Worm (Caenorhabditis elegans) whole organism, L1 larva: ENCODE results near the gene F01D5.10.
A peak's percentile ranks its signal among the peaks of the same experiment; 100 is the strongest.

Experiments used
- C04F5.9 ChIP-seq: sonication (generic microtip); optimal IDR thresholded peaks from 2 replicates; lab custom pipeline; 2016; ENCODE audit warnings: missing genetic modification characterization, missing compliant biosample characterization
- C16A3.4 ChIP-seq: fragments of 150-350 bp; optimal IDR thresholded peaks from 2 replicates; lab custom pipeline; 2014; ENCODE audit warnings: missing biosample characterization, missing genetic modification characterization
- C34B4.2 ChIP-seq: sonication (generic microtip); optimal IDR thresholded peaks from 2 replicates; lab custom pipeline; 2017; ENCODE audit warnings: mild to moderate bottlenecking, missing genetic modification characterization, missing compliant biosample characterization
- Y116A8C.19 ChIP-seq: sonication (generic microtip); optimal IDR thresholded peaks from 2 replicates; lab custom pipeline; 2016; ENCODE audit warnings: missing compliant biosample characterization, missing genetic modification characterization, borderline replicate concordance
- aha-1 ChIP-seq: fragments of 150-350 bp; optimal IDR thresholded peaks from 2 replicates; lab custom pipeline; 2014; ENCODE audit warnings: missing biosample characterization, missing genetic modification characterization
- alr-1 ChIP-seq: fragments of 200-800 bp; sonication (Bioruptor generic); optimal IDR thresholded peaks from 2 replicates; lab custom pipeline; 2018; ENCODE audit warnings: borderline replicate concordance, mild to moderate bottlenecking, missing genetic modification characterization, missing compliant biosample characterization
- aly-2 ChIP-seq: fragments of 150-350 bp; optimal IDR thresholded peaks from 2 replicates; lab custom pipeline; 2014; ENCODE audit warnings: missing biosample characterization, missing genetic modification characterization
- blmp-1 ChIP-seq: fragments of 150-350 bp; optimal IDR thresholded peaks from 2 replicates; lab custom pipeline; 2014; ENCODE audit warnings: missing biosample characterization, missing genetic modification characterization
- ceh-8 ChIP-seq: fragments of 200-800 bp; sonication (Bioruptor generic); optimal IDR thresholded peaks from 2 replicates; lab custom pipeline; 2018; ENCODE audit warnings: mild to moderate bottlenecking, missing genetic modification characterization, moderate library complexity, missing compliant biosample characterization
- ceh-90 ChIP-seq: sonication (generic microtip); optimal IDR thresholded peaks from 2 replicates; lab custom pipeline; 2016; ENCODE audit warnings: missing genetic modification characterization, missing compliant biosample characterization
- ces-1 ChIP-seq: fragments of 150-350 bp; optimal IDR thresholded peaks from 2 replicates; lab custom pipeline; 2014; ENCODE audit warnings: missing biosample characterization, missing genetic modification reagents, missing genetic modification characterization
- dsc-1 ChIP-seq: sonication (generic microtip); optimal IDR thresholded peaks from 2 replicates; lab custom pipeline; 2016; ENCODE audit warnings: mild to moderate bottlenecking, missing genetic modification characterization, missing compliant biosample characterization
- efl-1 ChIP-seq, 4 experiments: fragments of 150-350 bp; optimal IDR thresholded peaks in 3 of 4; peaks in 1 of 4; 1 replicate in 1 of 4; 2 replicates in 3 of 4; lab custom pipeline; 2014; ENCODE audit warnings: missing biosample characterization in 2 of 4, missing genetic modification characterization in 2 of 4, missing genetic modification reagents in 2 of 4
- efl-3 ChIP-seq: fragments of 200-800 bp; sonication (Bioruptor generic); optimal IDR thresholded peaks from 2 replicates; lab custom pipeline; 2018; ENCODE audit warnings: mild to moderate bottlenecking, missing genetic modification characterization, missing compliant biosample characterization
- egl-13 ChIP-seq: sonication (generic microtip); optimal IDR thresholded peaks from 2 replicates; lab custom pipeline; 2016; ENCODE audit warnings: missing genotype, missing genetic modification reagents, missing genetic modification characterization, missing compliant biosample characterization
- egl-27 ChIP-seq, 2 experiments: fragments of 150-350 bp in 1 of 2; sonication (generic microtip); optimal IDR thresholded peaks; 3 replicates each; lab custom pipeline; 2017 to 2018; ENCODE audit warnings: missing biosample characterization in 2 of 2, missing genetic modification characterization in 2 of 2, missing genetic modification reagents in 2 of 2
- elt-2 ChIP-seq: sonication (generic microtip); optimal IDR thresholded peaks from 2 replicates; lab custom pipeline; 2016; ENCODE audit warnings: missing genetic modification characterization, mild to moderate bottlenecking, inconsistent platforms, missing compliant biosample characterization, missing genetic modification reagents
- ets-5 ChIP-seq: fragments of 200-800 bp; sonication (Bioruptor generic); IDR thresholded peaks from 2 replicates; pipeline ENCODE4 v1.3.6; 2022; ENCODE audit warnings: missing genetic modification characterization, missing compliant biosample characterization
- fkh-4 ChIP-seq: sonication (generic microtip); optimal IDR thresholded peaks from 2 replicates; lab custom pipeline; 2016; ENCODE audit warnings: missing compliant biosample characterization, missing genetic modification characterization, borderline replicate concordance
- fkh-8 ChIP-seq: sonication (generic microtip); optimal IDR thresholded peaks from 2 replicates; lab custom pipeline; 2016; ENCODE audit warnings: mild to moderate bottlenecking, missing genetic modification characterization, missing compliant biosample characterization
- fos-1 ChIP-seq: fragments of 150-350 bp; optimal IDR thresholded peaks from 2 replicates; lab custom pipeline; 2014; ENCODE audit warnings: missing biosample characterization, missing genetic modification characterization
- grh-1 ChIP-seq: fragments of 200-800 bp; sonication (Bioruptor generic); IDR thresholded peaks from 2 replicates; pipeline ENCODE4 v1.3.6; 2022; ENCODE audit warnings: missing genetic modification reagents, missing genetic modification characterization, missing compliant biosample characterization
- hlh-17 ChIP-seq: fragments of 200-800 bp; sonication (Bioruptor generic); optimal IDR thresholded peaks from 2 replicates; lab custom pipeline; 2018; ENCODE audit warnings: missing genetic modification characterization, mild to moderate bottlenecking, missing compliant biosample characterization, moderate library complexity, borderline replicate concordance
- isw-1 ChIP-seq: fragments of 200-800 bp; sonication (Bioruptor generic); IDR thresholded peaks from 2 replicates; pipeline ENCODE4 v1.3.6; 2022; ENCODE audit warnings: missing genetic modification characterization, missing compliant biosample characterization
- lin-15B ChIP-seq: fragments of 150-350 bp; sonication (generic microtip); optimal IDR thresholded peaks from 3 replicates; lab custom pipeline; 2014; ENCODE audit warnings: missing biosample characterization, missing genetic modification characterization
- lin-35 ChIP-seq, 2 experiments: fragments of 150-350 bp; optimal IDR thresholded peaks; 2 replicates each; lab custom pipeline; 2014; ENCODE audit warnings: missing biosample characterization in 2 of 2, missing genetic modification characterization in 2 of 2, missing genetic modification reagents in 2 of 2
- lsy-2 ChIP-seq, 2 experiments: fragments of 150-350 bp; optimal IDR thresholded peaks; 2 replicates each; lab custom pipeline; 2014; ENCODE audit warnings: missing biosample characterization in 2 of 2, missing genetic modification characterization in 2 of 2
- mdl-1 ChIP-seq, 2 experiments: fragments of 150-350 bp; optimal IDR thresholded peaks; 2 replicates each; lab custom pipeline; 2014 to 2017; ENCODE audit warnings: missing biosample characterization in 2 of 2, missing genetic modification characterization in 2 of 2, inconsistent platforms in 1 of 2
- mep-1 ChIP-seq: fragments of 150-350 bp; optimal IDR thresholded peaks from 2 replicates; lab custom pipeline; 2014; ENCODE audit warnings: missing biosample characterization, missing genetic modification characterization
- nhr-11 ChIP-seq: fragments of 150-350 bp; optimal IDR thresholded peaks from 2 replicates; lab custom pipeline; 2014; ENCODE audit warnings: missing biosample characterization, missing genetic modification characterization
- nhr-20 ChIP-seq: sonication (generic microtip); optimal IDR thresholded peaks from 2 replicates; lab custom pipeline; 2016; ENCODE audit warnings: mild to moderate bottlenecking, missing genetic modification characterization, missing compliant biosample characterization
- nhr-28 ChIP-seq: fragments of 150-350 bp; optimal IDR thresholded peaks from 2 replicates; lab custom pipeline; 2014; ENCODE audit warnings: missing biosample characterization, missing genetic modification characterization
- nhr-47 ChIP-seq: sonication (generic microtip); optimal IDR thresholded peaks from 2 replicates; lab custom pipeline; 2016; ENCODE audit warnings: mild to moderate bottlenecking, missing genetic modification characterization, moderate library complexity, missing compliant biosample characterization
- nhr-71 ChIP-seq: sonication (generic microtip); optimal IDR thresholded peaks from 2 replicates; lab custom pipeline; 2016; ENCODE audit warnings: mild to moderate bottlenecking, missing genetic modification characterization, moderate library complexity, missing compliant biosample characterization
- nhr-76 ChIP-seq: sonication (generic microtip); optimal IDR thresholded peaks from 2 replicates; lab custom pipeline; 2017; ENCODE audit warnings: missing biosample characterization, missing genetic modification characterization
- nhr-77 ChIP-seq: fragments of 150-350 bp; optimal IDR thresholded peaks from 2 replicates; lab custom pipeline; 2014; ENCODE audit warnings: missing biosample characterization, missing genetic modification characterization
- nhr-90 ChIP-seq: sonication (generic microtip); optimal IDR thresholded peaks from 2 replicates; lab custom pipeline; 2016; ENCODE audit warnings: mild to moderate bottlenecking, missing genetic modification characterization, missing compliant biosample characterization; ENCODE audit not compliant: poor library complexity
- pax-3 ChIP-seq: fragments of 200-800 bp; sonication (Bioruptor generic); optimal IDR thresholded peaks from 2 replicates; lab custom pipeline; 2018; ENCODE audit warnings: mild to moderate bottlenecking, missing genetic modification characterization, moderate library complexity, missing compliant biosample characterization
- rnt-1 ChIP-seq: sonication (generic microtip); optimal IDR thresholded peaks from 2 replicates; lab custom pipeline; 2016; ENCODE audit warnings: mild to moderate bottlenecking, missing genetic modification characterization, moderate library complexity, missing compliant biosample characterization
- sox-4 ChIP-seq: sonication (generic microtip); optimal IDR thresholded peaks from 2 replicates; lab custom pipeline; 2016; ENCODE audit warnings: missing genetic modification characterization, missing compliant biosample characterization
- sptf-1 ChIP-seq: fragments of 150-350 bp; optimal IDR thresholded peaks from 2 replicates; lab custom pipeline; 2014; ENCODE audit warnings: missing biosample characterization, missing genetic modification characterization
- sup-37 ChIP-seq: fragments of 200-800 bp; sonication (Bioruptor generic); optimal IDR thresholded peaks from 2 replicates; lab custom pipeline; 2018; ENCODE audit warnings: mild to moderate bottlenecking, missing genetic modification characterization, missing compliant biosample characterization
- swsn-7 ChIP-seq: sonication (generic microtip); optimal IDR thresholded peaks from 2 replicates; lab custom pipeline; 2016; ENCODE audit warnings: missing genetic modification characterization, missing compliant biosample characterization
- tlp-1 ChIP-seq: fragments of 150-350 bp; optimal IDR thresholded peaks from 2 replicates; lab custom pipeline; 2014; ENCODE audit warnings: missing biosample characterization, missing genetic modification characterization
- unc-130 ChIP-seq: fragments of 150-350 bp; optimal IDR thresholded peaks from 2 replicates; lab custom pipeline; 2017; ENCODE audit warnings: missing biosample characterization, missing genetic modification characterization, inconsistent platforms
- unc-30 ChIP-seq: sonication (generic microtip); optimal IDR thresholded peaks from 2 replicates; lab custom pipeline; 2017; ENCODE audit warnings: missing biosample characterization, missing genetic modification characterization
- unc-62 ChIP-seq: fragments of 150-350 bp; optimal IDR thresholded peaks from 2 replicates; lab custom pipeline; 2014; ENCODE audit warnings: missing biosample characterization, missing genetic modification reagents, missing genetic modification characterization
- unc-86 ChIP-seq: sonication (generic microtip); optimal IDR thresholded peaks from 2 replicates; lab custom pipeline; 2016; ENCODE audit warnings: missing genetic modification characterization, missing compliant biosample characterization
- xbp-1 ChIP-seq: sonication (generic microtip); optimal IDR thresholded peaks from 2 replicates; lab custom pipeline; 2016; ENCODE audit warnings: missing genetic modification characterization, missing compliant biosample characterization
- zag-1 ChIP-seq: fragments of 150-350 bp; optimal IDR thresholded peaks from 2 replicates; lab custom pipeline; 2014; ENCODE audit warnings: missing biosample characterization, missing genetic modification characterization
- ztf-4 ChIP-seq: fragments of 150-350 bp; optimal IDR thresholded peaks from 2 replicates; lab custom pipeline; 2014; ENCODE audit warnings: missing biosample characterization, missing genetic modification characterization

The F01D5.10 gene

ce11 chrII:14040204-14040842 is 19.2 kb upstream of the F01D5.10 start:
- TF ChIP-seq C34B4.2: no peak
- peak; percentile 94 for TF ChIP-seq nhr-20 (tag; lab: Kevin White, UChicago)
- TF ChIP-seq unc-62 (GFP tag; lab: Kevin White, UChicago): no peak
- peak; percentile 77 to 88 for TF ChIP-seq efl-1 (optimal IDR thresholded peaks at IDR 0.05; lab: Kevin White, UChicago)
- peak; percentile 49 to 95 for TF ChIP-seq efl-1 (GFP tag; optimal IDR thresholded peaks at IDR 0.05 in 1 of 2; lab: Kevin White, UChicago)
- TF ChIP-seq ceh-90 (tag; lab: Kevin White, UChicago): no peak
- no peak for TF ChIP-seq efl-3 (GFP tag; lab: Kevin White, UChicago)
- no peak for TF ChIP-seq aha-1
- TF ChIP-seq dsc-1 (tag; lab: Kevin White, UChicago): peak; percentile 89
- peak; percentile 83 for TF ChIP-seq xbp-1
- peak; percentile 86 for TF ChIP-seq C16A3.4 (tag; lab: Kevin White, UChicago)
- peak; percentile 63 for TF ChIP-seq mep-1 (tag; lab: Kevin White, UChicago)
- TF ChIP-seq lin-15B (tag; lab: Kevin White, UChicago): no peak
- TF ChIP-seq hlh-17 (GFP tag; lab: Kevin White, UChicago): no peak
- TF ChIP-seq isw-1: peak; percentile 64
- no peak for TF ChIP-seq alr-1 (tag; lab: Kevin White, UChicago)
- peak; percentile 36 for TF ChIP-seq elt-2
- peak; percentile 87 for TF ChIP-seq sup-37 (GFP tag; lab: Kevin White, UChicago)
- TF ChIP-seq zag-1: peak; percentile 54
- peak; percentile 94 for TF ChIP-seq nhr-47 (tag; lab: Kevin White, UChicago)
- TF ChIP-seq ceh-8: peak; percentile 36
- peak; percentile 53 for TF ChIP-seq C04F5.9 (tag; lab: Kevin White, UChicago)
- TF ChIP-seq unc-30 (tag; lab: Kevin White, UChicago): no peak
- TF ChIP-seq ets-5 (GFP tag; lab: Robert Waterston, UW): 0 out of 2 replicates have a peak, but pooled peaks have one; percentile 89
- TF ChIP-seq nhr-28 (tag; lab: Kevin White, UChicago): no peak
- TF ChIP-seq nhr-76: no peak
- TF ChIP-seq tlp-1 (tag; lab: Kevin White, UChicago): no peak
- TF ChIP-seq grh-1 (GFP tag; lab: Robert Waterston, UW): peak; percentile 56; the same call in 1 of the 2 replicates
- TF ChIP-seq swsn-7: peak; percentile 93
- no peak for TF ChIP-seq fkh-4 (tag; lab: Kevin White, UChicago)
- TF ChIP-seq egl-13 (tag; lab: Kevin White, UChicago): peak; percentile 92
- peak; percentile 54 for TF ChIP-seq fos-1
- peak; percentile 98 for TF ChIP-seq nhr-77 (tag; lab: Kevin White, UChicago)
- TF ChIP-seq sox-4 (tag; lab: Kevin White, UChicago): peak; percentile 61
- peak; percentile 82 for TF ChIP-seq unc-130 (tag; lab: Kevin White, UChicago)
- TF ChIP-seq sptf-1 (tag; lab: Kevin White, UChicago): no peak
- peak; percentile 35 for TF ChIP-seq aly-2 (tag; lab: Kevin White, UChicago)
- peak; percentile 93 for TF ChIP-seq fkh-8 (tag; lab: Kevin White, UChicago)
- TF ChIP-seq egl-27 (tag; optimal IDR thresholded peaks at IDR 0.05; lab: Kevin White, UChicago): peak; percentile 82 to 89
- TF ChIP-seq nhr-11 (tag; lab: Kevin White, UChicago): peak; percentile 87
- TF ChIP-seq pax-3 (tag; lab: Kevin White, UChicago): peak; percentile 85
- TF ChIP-seq ces-1 (GFP tag; lab: Kevin White, UChicago): no peak
- peak; percentile 98 for TF ChIP-seq nhr-71
- TF ChIP-seq Y116A8C.19: no peak
- TF ChIP-seq ztf-4 (tag; lab: Kevin White, UChicago): peak; percentile 79
- TF ChIP-seq lin-35 (GFP tag; optimal IDR thresholded peaks at IDR 0.05; lab: Kevin White, UChicago): peak; percentile 52 to 79
- peak; percentile 92 for TF ChIP-seq blmp-1 (tag; lab: Kevin White, UChicago)
- peak; percentile 83 for TF ChIP-seq nhr-90 (tag; lab: Kevin White, UChicago)
- peak; percentile 82 to 90 for TF ChIP-seq lsy-2 (tag; optimal IDR thresholded peaks at IDR 0.05; lab: Kevin White, UChicago)
- TF ChIP-seq unc-86 (tag; lab: Kevin White, UChicago): peak; percentile 93
- TF ChIP-seq mdl-1 (tag; optimal IDR thresholded peaks at IDR 0.05; lab: Kevin White, UChicago): peak; percentile 77 to 97
- peak; percentile 85 for TF ChIP-seq rnt-1 (tag; lab: Kevin White, UChicago)
